Worm (Caenorhabditis elegans) whole organism, L1 larva: ENCODE measurements around the gene F54H5.2.
A peak's percentile ranks its signal among the peaks of the same experiment; 100 is the strongest.

Experiments used
- C04F5.9 ChIP-seq: sonication (generic microtip); optimal IDR thresholded peaks from 2 replicates; lab custom pipeline; 2016; ENCODE audit warnings: missing genetic modification characterization, missing compliant biosample characterization
- aly-2 ChIP-seq: fragments of 150-350 bp; optimal IDR thresholded peaks from 2 replicates; lab custom pipeline; 2014; ENCODE audit warnings: missing biosample characterization, missing genetic modification characterization
- blmp-1 ChIP-seq: fragments of 150-350 bp; optimal IDR thresholded peaks from 2 replicates; lab custom pipeline; 2014; ENCODE audit warnings: missing biosample characterization, missing genetic modification characterization
- ceh-8 ChIP-seq: fragments of 200-800 bp; sonication (Bioruptor generic); optimal IDR thresholded peaks from 2 replicates; lab custom pipeline; 2018; ENCODE audit warnings: mild to moderate bottlenecking, missing genetic modification characterization, moderate library complexity, missing compliant biosample characterization
- dsc-1 ChIP-seq: sonication (generic microtip); optimal IDR thresholded peaks from 2 replicates; lab custom pipeline; 2016; ENCODE audit warnings: mild to moderate bottlenecking, missing genetic modification characterization, missing compliant biosample characterization
- efl-1 ChIP-seq, 4 experiments: fragments of 150-350 bp; optimal IDR thresholded peaks in 3 of 4; peaks in 1 of 4; 1 replicate in 1 of 4; 2 replicates in 3 of 4; lab custom pipeline; 2014; ENCODE audit warnings: missing biosample characterization in 2 of 4, missing genetic modification characterization in 2 of 4, missing genetic modification reagents in 2 of 4
- elt-2 ChIP-seq: sonication (generic microtip); optimal IDR thresholded peaks from 2 replicates; lab custom pipeline; 2016; ENCODE audit warnings: missing genetic modification characterization, mild to moderate bottlenecking, inconsistent platforms, missing compliant biosample characterization, missing genetic modification reagents
- fkh-8 ChIP-seq: sonication (generic microtip); optimal IDR thresholded peaks from 2 replicates; lab custom pipeline; 2016; ENCODE audit warnings: mild to moderate bottlenecking, missing genetic modification characterization, missing compliant biosample characterization
- fos-1 ChIP-seq: fragments of 150-350 bp; optimal IDR thresholded peaks from 2 replicates; lab custom pipeline; 2014; ENCODE audit warnings: missing biosample characterization, missing genetic modification characterization
- grh-1 ChIP-seq: fragments of 200-800 bp; sonication (Bioruptor generic); IDR thresholded peaks from 2 replicates; pipeline ENCODE4 v1.3.6; 2022; ENCODE audit warnings: missing genetic modification reagents, missing genetic modification characterization, missing compliant biosample characterization
- hpl-2 ChIP-seq: fragments of 150-350 bp; optimal IDR thresholded peaks from 2 replicates; lab custom pipeline; 2014; ENCODE audit warnings: missing biosample characterization, missing genetic modification reagents, missing genetic modification characterization
- irx-1 ChIP-seq: sonication (generic microtip); optimal IDR thresholded peaks from 2 replicates; lab custom pipeline; 2016; ENCODE audit warnings: missing genetic modification characterization, missing compliant biosample characterization
- lin-14 ChIP-seq: fragments of 200-800 bp; sonication (Bioruptor generic); optimal IDR thresholded peaks from 2 replicates; lab custom pipeline; 2018; ENCODE audit warnings: mild to moderate bottlenecking, missing genetic modification characterization, moderate library complexity, missing compliant biosample characterization
- lin-15B ChIP-seq: fragments of 150-350 bp; sonication (generic microtip); optimal IDR thresholded peaks from 3 replicates; lab custom pipeline; 2014; ENCODE audit warnings: missing biosample characterization, missing genetic modification characterization
- lin-35 ChIP-seq, 2 experiments: fragments of 150-350 bp; optimal IDR thresholded peaks; 2 replicates each; lab custom pipeline; 2014; ENCODE audit warnings: missing biosample characterization in 2 of 2, missing genetic modification characterization in 2 of 2, missing genetic modification reagents in 2 of 2
- lir-3 ChIP-seq: sonication (generic microtip); optimal IDR thresholded peaks from 2 replicates; lab custom pipeline; 2016; ENCODE audit warnings: mild to moderate bottlenecking, missing genetic modification characterization, moderate library complexity, missing compliant biosample characterization; ENCODE audit not compliant: poor library complexity
- lsy-2 ChIP-seq, 2 experiments: fragments of 150-350 bp; optimal IDR thresholded peaks; 2 replicates each; lab custom pipeline; 2014; ENCODE audit warnings: missing biosample characterization in 2 of 2, missing genetic modification characterization in 2 of 2
- mef-2 ChIP-seq: fragments of 150-350 bp; optimal IDR thresholded peaks from 2 replicates; lab custom pipeline; 2014; ENCODE audit warnings: missing biosample characterization, missing genetic modification characterization
- nhr-11 ChIP-seq: fragments of 150-350 bp; optimal IDR thresholded peaks from 2 replicates; lab custom pipeline; 2014; ENCODE audit warnings: missing biosample characterization, missing genetic modification characterization
- nhr-71 ChIP-seq: sonication (generic microtip); optimal IDR thresholded peaks from 2 replicates; lab custom pipeline; 2016; ENCODE audit warnings: mild to moderate bottlenecking, missing genetic modification characterization, moderate library complexity, missing compliant biosample characterization
- nhr-76 ChIP-seq: sonication (generic microtip); optimal IDR thresholded peaks from 2 replicates; lab custom pipeline; 2017; ENCODE audit warnings: missing biosample characterization, missing genetic modification characterization
- nhr-84 ChIP-seq: sonication (generic microtip); optimal IDR thresholded peaks from 2 replicates; lab custom pipeline; 2017; ENCODE audit warnings: missing biosample characterization, missing genetic modification characterization
- nhr-90 ChIP-seq: sonication (generic microtip); optimal IDR thresholded peaks from 2 replicates; lab custom pipeline; 2016; ENCODE audit warnings: mild to moderate bottlenecking, missing genetic modification characterization, missing compliant biosample characterization; ENCODE audit not compliant: poor library complexity
- skn-1 ChIP-seq: fragments of 150-350 bp; optimal IDR thresholded peaks from 2 replicates; lab custom pipeline; 2014; ENCODE audit warnings: missing biosample characterization, missing genetic modification characterization
- snpc-4 ChIP-seq: fragments of 150-350 bp; optimal IDR thresholded peaks from 2 replicates; lab custom pipeline; 2014; ENCODE audit warnings: missing biosample characterization, missing genetic modification characterization
- sox-4 ChIP-seq: sonication (generic microtip); optimal IDR thresholded peaks from 2 replicates; lab custom pipeline; 2016; ENCODE audit warnings: missing genetic modification characterization, missing compliant biosample characterization
- tbx-2 ChIP-seq: sonication (generic microtip); optimal IDR thresholded peaks from 2 replicates; lab custom pipeline; 2016; ENCODE audit warnings: missing genetic modification characterization, missing compliant biosample characterization
- unc-30 ChIP-seq: sonication (generic microtip); optimal IDR thresholded peaks from 2 replicates; lab custom pipeline; 2017; ENCODE audit warnings: missing biosample characterization, missing genetic modification characterization
- unc-86 ChIP-seq: sonication (generic microtip); optimal IDR thresholded peaks from 2 replicates; lab custom pipeline; 2016; ENCODE audit warnings: missing genetic modification characterization, missing compliant biosample characterization
- unc-98 ChIP-seq: fragments of 200-800 bp; sonication (Bioruptor generic); IDR thresholded peaks from 2 replicates; pipeline ENCODE4 v1.3.6; 2022; ENCODE audit warnings: missing genetic modification characterization, missing compliant biosample characterization
- zag-1 ChIP-seq: fragments of 150-350 bp; optimal IDR thresholded peaks from 2 replicates; lab custom pipeline; 2014; ENCODE audit warnings: missing biosample characterization, missing genetic modification characterization
- ztf-11 ChIP-seq, 2 experiments: sonication (generic microtip); optimal IDR thresholded peaks; 2 replicates each; lab custom pipeline; 2016 to 2017; ENCODE audit warnings: missing genetic modification characterization in 2 of 2, missing biosample characterization in 1 of 2, missing compliant biosample characterization in 1 of 2

Gene F54H5.2

DNA sequence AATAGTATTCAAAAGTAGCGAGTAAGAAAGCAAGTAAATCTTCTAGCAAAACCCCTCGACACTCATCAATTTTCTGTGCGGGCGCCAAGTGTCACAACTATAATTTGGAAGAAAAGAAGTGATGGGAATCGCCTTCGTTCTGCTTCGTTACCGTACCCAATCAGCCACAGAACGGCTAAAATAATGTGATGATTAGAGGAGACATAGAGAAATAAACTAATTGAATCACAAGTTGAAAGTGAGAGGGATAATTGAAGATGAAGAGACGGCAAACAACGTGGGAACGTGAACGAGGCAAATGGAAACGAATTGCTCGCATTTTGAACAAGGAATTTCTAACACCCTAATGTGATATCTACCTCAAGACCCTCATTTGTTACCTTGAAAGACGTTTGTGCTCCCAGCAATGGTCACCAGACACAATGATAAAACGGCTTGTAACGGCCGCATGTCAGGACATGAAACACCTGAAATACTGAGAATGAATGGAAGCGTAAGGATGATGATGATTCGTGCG, 15.4 kb downstream of the F54H5.2 start, which contains the start of gene T19D12.6:
Gene T19D12.6 (minus strand): TSS at position 467 of the 517 bp plus-strand sequence.
- TF ChIP-seq nhr-84 (no peak), fkh-8 (tag; lab: Kevin White, UChicago) (peak; percentile 60), efl-1 (optimal IDR thresholded peaks at IDR 0.05; lab: Kevin White, UChicago) (no peak), efl-1 (GFP tag; optimal IDR thresholded peaks at IDR 0.05 in 1 of 2; lab: Kevin White, UChicago) (peak in 1 of 2 experiments; percentile 82), lin-14 (GFP tag; lab: Kevin White, UChicago) (peak; percentile 57), ceh-8 (no peak), lsy-2 (tag; optimal IDR thresholded peaks at IDR 0.05; lab: Kevin White, UChicago) (peak in 1 of 2 experiments; percentile 50), blmp-1 (peak; percentile 11), zag-1 (tag; lab: Kevin White, UChicago) (no peak)

- TF ChIP-seq efl-1 (optimal IDR thresholded peaks at IDR 0.05; lab: Kevin White, UChicago): no peak
- TF ChIP-seq efl-1 (GFP tag; optimal IDR thresholded peaks at IDR 0.05 in 1 of 2; lab: Kevin White, UChicago): peak in 1 of 2 experiments; percentile 5
- peak; percentile 63 for TF ChIP-seq dsc-1 (tag; lab: Kevin White, UChicago)
- TF ChIP-seq hpl-2 (GFP tag; lab: Kevin White, UChicago): no peak
- no peak for TF ChIP-seq elt-2 (tag; lab: Kevin White, UChicago)
- no peak for TF ChIP-seq nhr-71 (tag; lab: Kevin White, UChicago)
These were observed 19.6 kb downstream of the F54H5.2 start for ce11 chrII:6646903-6647302.

DNA sequence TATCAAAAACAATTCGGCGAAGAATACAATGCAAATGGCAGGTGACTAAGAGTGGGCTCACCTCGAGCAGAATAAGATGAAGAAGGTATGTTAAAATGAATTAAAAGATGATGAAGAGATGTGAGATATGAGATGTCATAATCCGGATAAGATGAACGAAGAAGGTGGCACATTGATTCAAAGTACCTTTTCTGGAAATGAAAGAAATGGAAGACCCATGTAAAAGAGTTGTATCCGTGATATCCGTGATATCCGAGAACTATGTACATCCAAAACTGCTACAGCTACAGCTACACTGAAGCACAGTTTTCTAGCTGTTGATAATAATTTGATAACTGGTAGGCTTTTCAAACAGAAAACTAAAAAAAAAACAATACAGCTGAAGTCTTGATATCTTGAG, 21.7 kb downstream of the F54H5.2 start, which contains the start of gene oig-8:
Gene oig-8 (minus strand): TSS at position 101 of the 400 bp plus-strand sequence.
- TF ChIP-seq C04F5.9 (tag; lab: Kevin White, UChicago) (no peak), lin-15B (tag; lab: Kevin White, UChicago) (no peak), nhr-76 (tag; lab: Kevin White, UChicago) (no peak), hpl-2 (GFP tag; lab: Kevin White, UChicago) (no peak), ztf-11 (tag; optimal IDR thresholded peaks at IDR 0.05; lab: Kevin White, UChicago) (no peak), irx-1 (tag; lab: Kevin White, UChicago) (no peak), lir-3 (tag; lab: Kevin White, UChicago) (no peak), unc-30 (tag; lab: Kevin White, UChicago) (no peak), tbx-2 (no peak), snpc-4 (no peak), efl-1 (optimal IDR thresholded peaks at IDR 0.05; lab: Kevin White, UChicago) (no peak), efl-1 (GFP tag; optimal IDR thresholded peaks at IDR 0.05 in 1 of 2; lab: Kevin White, UChicago) (no peak), dsc-1 (tag; lab: Kevin White, UChicago) (no peak), fos-1 (tag; lab: Kevin White, UChicago) (no peak), elt-2 (tag; lab: Kevin White, UChicago) (no peak), skn-1 (tag; lab: Kevin White, UChicago) (no peak), nhr-90 (tag; lab: Kevin White, UChicago) (no peak), unc-86 (tag; lab: Kevin White, UChicago) (no peak)

DNA sequence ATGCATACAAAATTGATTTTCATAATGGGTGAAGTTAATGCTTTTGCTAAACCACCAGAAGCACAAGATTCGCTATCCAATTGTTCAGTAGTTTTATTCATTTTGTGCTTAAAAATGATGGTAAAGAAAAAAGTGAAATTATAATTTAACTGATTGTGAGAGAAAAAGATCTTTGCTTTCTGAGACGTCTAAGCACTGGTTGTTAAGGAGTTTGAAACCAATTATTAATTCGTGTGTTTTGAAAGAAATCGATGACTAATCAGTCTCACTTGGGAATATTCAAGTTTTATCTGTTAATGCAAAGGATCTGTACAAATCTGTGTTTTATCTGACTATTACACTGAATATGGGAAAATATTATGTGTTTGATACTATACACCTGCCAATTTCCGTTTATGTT, 24.4 kb downstream of the F54H5.2 start, which contains the start of gene sra-26:
Gene sra-26 (minus strand): TSS at position 101 of the 400 bp plus-strand sequence.
- TF ChIP-seq sox-4 (tag; lab: Kevin White, UChicago) (no peak), grh-1 (GFP tag; lab: Robert Waterston, UW) (no peak), aly-2 (tag; lab: Kevin White, UChicago) (no peak), nhr-11 (tag; lab: Kevin White, UChicago) (no peak), ztf-11 (tag; optimal IDR thresholded peaks at IDR 0.05; lab: Kevin White, UChicago) (no peak)

DNA sequence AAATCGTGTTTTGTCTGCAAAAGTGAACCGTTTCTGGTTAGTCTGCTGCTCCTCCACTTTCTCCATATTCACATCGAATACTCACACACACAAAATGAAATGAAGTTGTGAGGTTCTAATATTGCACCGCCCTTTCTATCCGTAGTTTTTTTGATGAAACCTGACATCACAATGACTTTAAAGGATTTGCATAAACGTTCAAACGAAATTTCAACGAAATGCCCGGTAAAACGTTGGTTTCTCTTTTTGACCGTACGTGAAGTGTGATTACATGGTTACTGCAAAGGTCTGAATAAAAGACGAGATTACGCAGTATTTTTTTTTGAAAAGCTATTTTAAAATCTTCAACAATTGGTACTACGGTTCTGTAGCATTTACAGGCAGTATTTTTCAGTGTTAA, 27.0 kb downstream of the F54H5.2 start, which contains the start of gene T19D12.9:
Gene T19D12.9 (minus strand): TSS at position 101 of the 400 bp plus-strand sequence.
- TF ChIP-seq aly-2 (tag; lab: Kevin White, UChicago) (no peak), mef-2 (tag; lab: Kevin White, UChicago) (no peak), unc-98 (GFP tag; lab: Robert Waterston, UW) (no peak), lin-35 (GFP tag; optimal IDR thresholded peaks at IDR 0.05; lab: Kevin White, UChicago) (no peak), nhr-84 (no peak), efl-1 (optimal IDR thresholded peaks at IDR 0.05; lab: Kevin White, UChicago) (no peak), efl-1 (GFP tag; optimal IDR thresholded peaks at IDR 0.05 in 1 of 2; lab: Kevin White, UChicago) (peak in 1 of 2 experiments; percentile 10), blmp-1 (no peak)
- TF ChIP-seq, all 84 proteins: peak for 1
